Worm (Caenorhabditis elegans) whole organism, early embryonic: ENCODE results near the gene btb-5.

Source experiments
- hmbx-1 ChIP-seq: sonication (generic microtip); optimal IDR thresholded peaks from 2 replicates; lab custom pipeline; 2016; ENCODE audit warnings: mild to moderate bottlenecking, missing genetic modification characterization, missing compliant biosample characterization
- pes-1 ChIP-seq: fragments of 200-800 bp; sonication (Bioruptor generic); IDR thresholded peaks from 2 replicates; pipeline ENCODE4 v1.3.6; 2022; ENCODE audit warnings: missing genetic modification reagents, missing genetic modification characterization, missing compliant biosample characterization
- tbx-37 ChIP-seq: fragments of 200-800 bp; sonication (Bioruptor generic); conservative IDR thresholded peaks from 2 replicates; pipeline ENCODE4 v1.3.6; 2022; ENCODE audit warnings: missing genetic modification reagents, missing genetic modification characterization, missing compliant biosample characterization
- tra-4 ChIP-seq: sonication (generic microtip); optimal IDR thresholded peaks from 2 replicates; lab custom pipeline; 2017; ENCODE audit warnings: missing genetic modification characterization, missing compliant biosample characterization

- TF ChIP-seq hmbx-1 (tag; lab: Kevin White, UChicago) (no peak), pes-1 (GFP tag; lab: Robert Waterston, UW) (no peak), tbx-37 (GFP tag; lab: Robert Waterston, UW) (no peak), tra-4 (no peak)
These were observed 7.2 kb downstream of the btb-5 start for ce11 chrIII:53696-54095.
